Worm (Caenorhabditis elegans) whole organism, L3 larva: ENCODE measurements around the gene Y27F2A.8.
"Not testable (repeated sequence)": the region's sequence is repeated elsewhere in the genome, so short reads cannot be mapped to it uniquely, and the experiment has no call there.

ENCODE experiments used
- ceh-82 ChIP-seq: fragments of 150-350 bp; optimal IDR thresholded peaks from 2 replicates; lab custom pipeline; 2014; ENCODE audit warnings: missing biosample characterization, missing genetic modification characterization
- elt-2 ChIP-seq: sonication (generic microtip); optimal IDR thresholded peaks from 2 replicates; lab custom pipeline; 2016; ENCODE audit warnings: missing genetic modification reagents, mild to moderate bottlenecking, missing genetic modification characterization, missing compliant biosample characterization
- nfya-1 ChIP-seq: sonication (generic microtip); optimal IDR thresholded peaks from 2 replicates; lab custom pipeline; 2017; ENCODE audit warnings: missing genetic modification characterization, mild to moderate bottlenecking, missing compliant biosample characterization, antibody characterized with exemption, moderate library complexity; ENCODE audit not compliant: insufficient read depth
- nhr-11 ChIP-seq: fragments of 150-350 bp; optimal IDR thresholded peaks from 2 replicates; lab custom pipeline; 2014; ENCODE audit warnings: missing biosample characterization, missing genetic modification characterization
- nhr-28 ChIP-seq: fragments of 150-350 bp; optimal IDR thresholded peaks from 2 replicates; lab custom pipeline; 2014; ENCODE audit warnings: missing biosample characterization, missing genetic modification characterization
- nhr-67 ChIP-seq: fragments of 150-350 bp; optimal IDR thresholded peaks from 2 replicates; lab custom pipeline; 2014; ENCODE audit warnings: missing biosample characterization, missing genetic modification characterization
- skn-1 ChIP-seq: fragments of 150-350 bp; optimal IDR thresholded peaks from 2 replicates; lab custom pipeline; 2014; ENCODE audit warnings: missing biosample characterization, missing genetic modification characterization
- unc-62 ChIP-seq: fragments of 150-350 bp; sonication (generic microtip); optimal IDR thresholded peaks from 4 replicates; lab custom pipeline; 2014; ENCODE audit warnings: missing biosample characterization, missing genetic modification reagents, missing genetic modification characterization

DNA sequence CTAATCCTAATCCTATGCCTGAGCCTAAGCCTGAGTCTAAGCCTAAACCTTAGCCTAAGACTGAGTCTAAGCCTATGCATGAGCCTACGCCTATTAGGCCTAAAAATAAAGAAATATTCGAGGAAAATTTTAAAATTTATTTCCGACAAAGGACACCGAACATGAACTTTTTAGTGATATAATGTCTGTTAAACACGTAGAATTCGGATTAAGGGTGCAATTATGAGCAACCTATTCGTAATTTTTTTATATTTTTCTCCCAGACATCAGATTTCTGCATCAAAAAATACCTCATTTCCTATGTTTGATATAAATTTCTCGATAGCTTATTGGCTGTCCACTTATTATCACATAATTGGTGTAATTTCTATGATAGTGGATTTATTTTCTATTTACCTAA lies 5.4 kb downstream of the Y27F2A.8 start, which contains the start of gene Y27F2A.11:
- not testable (repeated sequence) for TF ChIP-seq unc-62 (GFP tag; lab: Kevin White, UChicago); nhr-28 (tag; lab: Kevin White, UChicago); nhr-67; elt-2 (tag; lab: Kevin White, UChicago); skn-1 (tag; lab: Kevin White, UChicago); ceh-82 (tag; lab: Kevin White, UChicago); nhr-11 (tag; lab: Kevin White, UChicago); nfya-1 (tag; lab: Kevin White, UChicago)
